Worm (Caenorhabditis elegans): Measurements from ENCODE around the gene fbxa-102.
"Not testable (repeated sequence)": the region's sequence is repeated elsewhere in the genome, so short reads cannot be mapped to it uniquely, and the experiment has no call there.

fbxa-102 gene

DNA sequence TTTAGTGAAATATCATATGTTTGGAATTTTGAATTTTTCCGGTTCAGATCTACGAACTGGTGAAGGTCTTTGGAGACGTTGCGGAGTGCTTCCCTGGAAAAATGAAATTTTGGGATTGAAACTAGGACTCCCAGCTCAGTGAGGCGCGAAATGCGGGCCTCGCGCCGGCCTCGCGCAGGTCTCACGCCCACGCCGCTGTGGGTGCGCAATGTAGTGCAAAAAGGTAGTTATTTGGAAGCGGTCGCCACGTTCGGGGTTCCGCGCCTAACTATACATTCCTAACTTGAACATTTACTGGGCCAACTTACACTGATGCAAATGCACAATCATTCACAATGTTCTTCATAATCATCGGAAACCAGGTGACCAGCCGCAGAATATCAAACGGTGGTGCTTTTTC lies 6.4 kb upstream of the fbxa-102 start:
- TF ChIP-seq him-1 (tag; optimal IDR thresholded peaks at IDR 0.05) (no peak), dao-5 (tag; optimal IDR thresholded peaks at IDR 0.05) (no peak), W03F9.2 (tag; optimal IDR thresholded peaks at IDR 0.05) (no peak)

DNA sequence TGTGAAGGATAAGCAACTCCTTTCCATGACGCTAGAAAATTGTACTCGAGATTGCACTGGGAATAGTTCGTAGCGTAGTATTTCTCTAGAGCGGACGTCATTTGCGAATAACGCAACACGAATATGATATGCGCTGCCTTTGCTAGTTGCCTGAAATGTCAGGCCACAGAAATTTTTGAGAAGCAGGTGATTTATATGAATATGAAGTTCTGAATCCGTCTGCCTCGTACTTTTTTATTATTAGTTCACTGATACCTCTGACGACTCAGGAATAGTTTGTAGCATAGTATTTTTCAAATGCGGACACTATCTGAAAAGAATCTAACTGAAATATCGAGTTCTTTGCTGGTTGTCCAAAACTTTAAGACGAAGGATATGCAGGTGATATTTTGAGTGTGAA lies 2.4 kb upstream of the fbxa-102 start, which contains the start of gene srh-118:
srh-118 (minus strand) TSS at position 101 of the 400 bp plus-strand sequence.
- no peak for TF ChIP-seq dao-5 (tag; optimal IDR thresholded peaks at IDR 0.05)
- no peak for TF ChIP-seq him-1 (tag; optimal IDR thresholded peaks at IDR 0.05)
- no peak for TF ChIP-seq W03F9.2 (tag; optimal IDR thresholded peaks at IDR 0.05)

DNA sequence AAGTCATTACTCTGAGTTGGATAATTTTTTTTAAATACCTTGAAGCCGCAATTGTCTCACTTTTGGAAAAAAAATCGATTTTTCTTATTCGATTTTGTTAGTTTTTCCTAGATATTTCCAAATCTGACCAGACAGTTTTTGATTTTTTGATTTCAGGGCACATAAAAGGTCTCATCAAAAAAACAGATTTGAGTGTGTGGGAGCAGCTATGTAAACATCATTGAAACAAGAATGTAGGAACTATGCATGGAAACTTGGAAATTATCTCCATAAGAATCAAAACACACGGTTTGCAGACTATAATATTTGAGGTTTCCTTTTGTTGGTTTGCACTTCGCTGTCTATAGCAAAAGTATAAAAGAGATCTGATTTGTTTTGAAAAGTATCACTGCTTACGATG lies 7.6 kb downstream of the fbxa-102 start, which contains the start of gene scl-24:
scl-24 (plus strand) TSS at position 301 of the 400 bp plus-strand sequence.
- TF ChIP-seq dao-5 (tag; optimal IDR thresholded peaks at IDR 0.05), result no peak
- TF ChIP-seq W03F9.2 (tag; optimal IDR thresholded peaks at IDR 0.05), result no peak

DNA sequence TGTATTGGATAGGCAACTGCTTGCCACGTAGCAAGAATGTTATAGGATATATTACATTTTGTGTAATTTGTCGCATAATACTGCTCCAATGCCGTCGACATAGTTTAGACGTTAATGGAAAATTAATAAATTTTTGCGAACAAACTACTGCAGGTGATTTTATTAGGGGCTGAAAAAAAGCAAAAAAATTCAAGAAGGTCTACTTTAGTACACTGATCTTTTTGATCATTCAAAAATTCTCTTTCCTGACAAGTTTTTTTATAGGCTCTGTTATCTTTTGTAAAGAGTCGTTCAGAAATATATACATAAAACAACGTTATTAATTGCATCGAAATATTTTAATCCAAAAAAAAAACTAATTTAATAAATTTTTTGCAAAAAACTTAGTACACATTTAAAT lies 8.6 kb downstream of the fbxa-102 start, which contains the start of gene srh-111:
srh-111 (minus strand) TSS at position 101 of the 400 bp plus-strand sequence.
- TF ChIP-seq W03F9.2 (tag; optimal IDR thresholded peaks at IDR 0.05), result no peak
- no peak for TF ChIP-seq dao-5 (tag; optimal IDR thresholded peaks at IDR 0.05)
- TF ChIP-seq him-1 (tag; optimal IDR thresholded peaks at IDR 0.05), result no peak

DNA sequence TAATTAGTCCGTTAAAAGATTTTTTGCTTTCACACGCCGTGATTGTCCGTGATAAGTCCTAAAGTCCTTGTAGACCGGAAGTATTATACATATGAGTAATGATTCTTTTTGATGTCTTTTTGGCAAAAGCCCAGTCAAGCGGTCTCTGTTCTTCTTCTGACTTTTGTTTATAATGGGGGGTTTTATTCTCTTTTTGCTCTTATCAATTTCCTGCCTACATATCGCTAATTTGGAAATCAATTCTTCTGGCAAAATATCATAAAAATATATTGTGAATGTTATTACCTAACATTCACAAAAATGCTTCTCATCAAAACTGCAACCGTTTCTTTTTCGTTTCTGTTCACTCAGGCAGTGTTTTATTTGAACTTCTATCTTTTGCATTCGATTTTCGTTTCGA lies 17.1 kb downstream of the fbxa-102 start, which contains the start of gene srbc-61:
srbc-61 (plus strand) TSS at position 301 of the 400 bp plus-strand sequence.
- TF ChIP-seq W03F9.2 (tag; optimal IDR thresholded peaks at IDR 0.05) (no peak), him-1 (tag; optimal IDR thresholded peaks at IDR 0.05) (no peak), dao-5 (tag; optimal IDR thresholded peaks at IDR 0.05) (no peak)

DNA sequence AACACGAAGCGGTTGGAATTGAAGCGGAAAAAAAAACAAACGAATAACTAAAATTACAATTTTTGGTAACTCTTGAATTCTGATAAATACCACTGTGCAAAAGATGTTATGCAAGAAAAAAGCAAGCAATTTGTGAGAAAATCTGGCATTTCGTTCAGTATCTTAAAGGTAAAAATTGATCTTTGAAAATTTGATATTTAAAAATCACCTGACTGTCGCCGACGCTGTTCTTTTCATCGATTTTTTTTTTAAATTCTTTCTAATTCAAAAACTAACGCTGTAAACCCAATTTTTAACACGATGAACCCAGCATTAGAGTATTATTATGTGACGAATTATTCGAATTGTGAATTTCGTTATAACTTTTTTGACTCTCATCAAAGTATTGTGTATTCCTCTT lies 19.9 kb downstream of the fbxa-102 start, which contains the start of gene srh-123:
srh-123 (plus strand) TSS at position 301 of the 400 bp plus-strand sequence.
- TF ChIP-seq him-1 (tag; optimal IDR thresholded peaks at IDR 0.05) (no peak), W03F9.2 (tag; optimal IDR thresholded peaks at IDR 0.05) (no peak), dao-5 (tag; optimal IDR thresholded peaks at IDR 0.05) (no peak)

DNA sequence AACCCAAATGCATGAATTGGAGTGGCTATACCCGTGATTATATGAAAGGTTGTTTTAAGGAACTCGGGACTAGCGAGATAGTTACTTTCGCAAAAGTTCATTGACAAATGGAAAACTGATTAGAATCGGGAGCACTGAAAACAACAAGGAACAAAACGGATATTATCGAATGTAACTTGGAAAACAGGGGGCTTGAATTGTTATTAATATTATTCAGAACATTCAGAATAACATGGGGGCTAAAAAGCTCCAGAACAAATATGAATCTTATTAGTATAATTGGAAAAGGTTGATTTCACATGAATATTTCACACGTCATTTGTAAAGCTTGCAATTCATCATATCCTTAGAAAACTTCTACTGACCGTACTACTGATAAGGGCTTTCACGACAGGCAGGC lies 22.1 kb downstream of the fbxa-102 start, which contains the start of gene srh-235:
srh-235 (minus strand) TSS at position 101 of the 400 bp plus-strand sequence.
- no peak for TF ChIP-seq him-1 (tag; optimal IDR thresholded peaks at IDR 0.05)
- TF ChIP-seq dao-5 (tag; optimal IDR thresholded peaks at IDR 0.05), result no peak
- no peak for TF ChIP-seq W03F9.2 (tag; optimal IDR thresholded peaks at IDR 0.05)

DNA sequence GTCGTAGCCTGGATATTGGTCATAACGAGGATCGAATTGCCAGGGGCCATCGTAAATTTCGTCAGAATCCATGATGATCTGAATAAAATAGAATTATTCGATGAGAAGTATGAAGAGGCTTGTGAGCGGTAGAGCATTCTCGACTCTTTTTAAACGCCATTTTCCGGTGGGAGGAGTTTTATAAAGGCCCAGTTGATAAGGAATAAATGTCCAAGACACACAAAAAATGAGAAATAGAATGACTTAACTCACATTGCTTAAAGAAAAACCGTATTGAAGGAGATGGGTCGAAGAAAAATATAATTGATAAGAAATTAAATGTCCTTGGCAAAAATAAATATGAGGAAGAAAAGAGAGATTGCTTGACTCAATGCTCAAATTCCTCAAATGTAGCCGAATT lies 24.5 kb downstream of the fbxa-102 start, which contains the start of gene F20E11.17:
F20E11.17 (minus strand) TSS at position 101 of the 400 bp plus-strand sequence.
- TF ChIP-seq dao-5 (tag; optimal IDR thresholded peaks at IDR 0.05) (no peak), him-1 (tag; optimal IDR thresholded peaks at IDR 0.05) (no peak), W03F9.2 (tag; optimal IDR thresholded peaks at IDR 0.05) (no peak)

DNA sequence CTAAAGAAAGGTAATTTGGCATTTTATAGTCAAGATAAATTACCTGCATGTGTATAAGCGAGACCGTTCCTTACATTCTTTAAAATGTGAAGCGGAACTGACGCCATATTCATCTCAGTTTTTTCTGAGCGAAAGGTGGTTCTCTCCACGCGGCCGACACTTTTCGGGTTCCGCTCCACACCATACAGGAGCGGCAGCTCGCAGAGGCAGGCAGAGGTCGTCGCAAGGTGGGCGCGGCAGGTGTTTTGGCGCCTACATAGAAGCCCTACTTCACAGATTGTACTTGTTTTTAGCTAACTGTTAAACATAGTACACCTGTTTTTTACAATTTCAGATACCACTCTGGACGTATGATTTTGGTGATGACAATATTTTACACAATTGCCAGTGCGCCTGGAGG lies 25.8 kb downstream of the fbxa-102 start:
- TF ChIP-seq W03F9.2 (tag; optimal IDR thresholded peaks at IDR 0.05), result no peak
- no peak for TF ChIP-seq him-1 (tag; optimal IDR thresholded peaks at IDR 0.05)
- no peak for TF ChIP-seq dao-5 (tag; optimal IDR thresholded peaks at IDR 0.05)

DNA sequence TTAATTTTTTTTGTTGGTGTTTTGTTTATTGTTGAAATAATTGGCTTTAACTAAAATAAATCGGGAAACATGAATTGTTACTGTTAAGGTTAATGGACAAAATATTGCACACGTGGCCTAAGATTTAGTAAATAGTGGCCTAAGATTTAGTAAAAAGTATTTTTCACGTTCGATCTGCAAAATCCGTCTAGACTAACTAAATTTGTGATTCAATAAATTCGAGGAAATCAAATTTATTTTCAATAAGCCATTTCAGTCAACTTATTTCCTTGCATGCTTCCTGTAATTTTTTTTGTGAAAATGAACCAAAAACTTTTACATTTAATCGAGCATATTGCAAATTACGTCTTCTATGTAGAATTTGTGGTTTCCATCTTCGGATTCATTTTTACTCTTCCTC lies 26.9 kb downstream of the fbxa-102 start, which contains the start of gene srw-72:
srw-72 (plus strand) TSS at position 301 of the 400 bp plus-strand sequence.
- TF ChIP-seq W03F9.2 (tag; optimal IDR thresholded peaks at IDR 0.05) (no peak), dao-5 (tag; optimal IDR thresholded peaks at IDR 0.05) (no peak), him-1 (tag; optimal IDR thresholded peaks at IDR 0.05) (no peak)

DNA sequence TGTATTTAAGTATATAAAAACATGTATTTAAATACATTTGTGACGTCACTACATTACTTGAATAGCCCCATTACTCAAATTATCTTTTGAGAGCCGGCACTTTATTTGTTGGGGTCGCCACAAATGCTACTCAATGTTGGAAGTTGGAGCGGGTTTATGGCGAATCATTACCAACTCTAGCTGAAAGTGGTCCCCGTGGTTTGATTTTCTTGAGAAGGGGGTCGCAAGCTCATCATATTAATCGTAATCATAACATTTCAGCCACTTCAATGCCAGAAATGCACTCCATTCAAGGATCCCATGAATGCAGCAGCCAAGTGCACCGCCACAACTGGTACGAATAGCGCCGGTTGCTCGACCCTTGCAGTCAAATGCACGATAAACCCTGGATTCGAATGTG lies 29.4 kb downstream of the fbxa-102 start, which contains the start of gene F20E11.7:
F20E11.7 (plus strand) TSS at position 301 of the 400 bp plus-strand sequence.
- TF ChIP-seq W03F9.2, dao-5, him-1 (tag; optimal IDR thresholded peaks at IDR 0.05): not testable (repeated sequence)

DNA sequence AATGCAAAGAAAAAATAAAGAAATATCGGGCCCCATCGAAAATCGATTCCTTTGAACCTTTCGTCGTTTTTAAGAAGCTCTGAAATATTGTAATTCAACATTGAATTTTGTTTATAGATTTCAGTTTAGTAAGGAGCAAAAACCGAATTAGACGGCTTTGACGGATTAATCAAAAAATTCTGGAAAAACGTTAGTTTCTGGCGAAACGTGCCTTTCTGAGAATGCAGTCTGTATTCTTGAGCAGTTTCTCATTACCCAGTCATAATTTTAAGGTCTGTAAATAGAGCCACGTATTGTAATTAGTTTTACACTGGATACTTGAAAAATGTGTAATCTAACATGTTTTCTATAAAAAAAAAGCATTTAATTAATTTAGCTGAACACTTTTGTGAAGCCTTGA lies 33.6 kb downstream of the fbxa-102 start, which contains the start of gene srz-48:
srz-48 (minus strand) TSS at position 101 of the 400 bp plus-strand sequence.
- TF ChIP-seq him-1 (tag; optimal IDR thresholded peaks at IDR 0.05) (no peak), W03F9.2 (tag; optimal IDR thresholded peaks at IDR 0.05) (no peak), dao-5 (tag; optimal IDR thresholded peaks at IDR 0.05) (no peak)

DNA sequence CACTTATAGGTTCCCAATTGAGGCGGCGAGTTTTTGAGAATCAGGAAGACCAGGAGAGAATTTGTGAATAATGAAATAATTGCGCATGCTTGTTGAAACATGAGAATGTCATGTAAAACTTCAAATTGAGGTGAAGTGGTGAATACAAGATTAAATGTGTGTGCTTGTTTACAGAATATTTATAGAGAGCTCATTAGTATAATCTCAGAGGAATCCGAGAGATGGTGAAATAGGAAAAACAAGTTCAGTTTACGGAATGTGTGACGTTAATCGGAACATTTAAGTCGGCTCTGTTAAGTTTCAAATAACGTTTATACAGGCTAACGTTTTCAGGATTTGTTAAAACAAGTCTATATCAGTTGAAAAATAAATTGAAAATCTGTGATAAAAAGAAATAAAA lies 35.6 kb downstream of the fbxa-102 start, which contains the start of gene str-200:
str-200 (minus strand) TSS at position 101 of the 400 bp plus-strand sequence.
- TF ChIP-seq him-1 (tag; optimal IDR thresholded peaks at IDR 0.05) (no peak), dao-5 (tag; optimal IDR thresholded peaks at IDR 0.05) (no peak), W03F9.2 (tag; optimal IDR thresholded peaks at IDR 0.05) (no peak)

DNA sequence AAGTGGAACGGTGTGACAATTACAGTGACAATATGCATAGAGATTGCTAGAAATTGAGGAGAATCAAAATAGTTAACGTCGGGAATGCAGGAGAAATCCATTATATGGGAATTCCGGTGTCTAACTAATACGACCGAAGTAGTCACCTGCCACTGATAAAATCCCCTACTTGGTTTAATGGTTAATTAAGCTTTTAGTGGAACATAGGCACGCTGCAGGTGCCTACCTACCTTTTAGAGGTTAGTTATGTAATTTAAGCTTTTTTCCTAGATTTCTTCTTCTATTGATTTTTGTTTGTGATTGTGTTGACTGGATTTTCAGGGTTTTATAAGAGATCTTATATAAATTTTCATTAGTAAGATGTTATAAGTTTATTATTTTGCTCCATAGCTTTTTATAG lies 37.4 kb downstream of the fbxa-102 start, which contains the start of gene srh-203:
srh-203 (minus strand) TSS at position 101 of the 400 bp plus-strand sequence.
- TF ChIP-seq him-1, W03F9.2, dao-5 (tag; optimal IDR thresholded peaks at IDR 0.05): not testable (repeated sequence)

Measured in whole organism, L4/young adult.